Worm (Caenorhabditis elegans): ENCODE results near the gene ZC84.7.

ZC84.7 gene

ce11 chrIII:9144744-9145390 lies 41.0 kb upstream of the ZC84.7 start, which contains the start of the genes ZK512.2 and ZK512.4:
Gene ZK512.2 (minus strand): TSS chrIII:9144794.
Gene ZK512.4 (plus strand): TSS chrIII:9145340.
- TF ChIP-seq F23B12.7 (tag; optimal IDR thresholded peaks at IDR 0.05; ENCODE audit: insufficient read depth): peak; percentile 55
- no peak for TF ChIP-seq unc-62 (GFP tag; optimal IDR thresholded peaks at IDR 0.05)
- peak in 1 of 2 experiments; percentile 0 for TF ChIP-seq let-607 (tag; optimal IDR thresholded peaks at IDR 0.05)

DNA sequence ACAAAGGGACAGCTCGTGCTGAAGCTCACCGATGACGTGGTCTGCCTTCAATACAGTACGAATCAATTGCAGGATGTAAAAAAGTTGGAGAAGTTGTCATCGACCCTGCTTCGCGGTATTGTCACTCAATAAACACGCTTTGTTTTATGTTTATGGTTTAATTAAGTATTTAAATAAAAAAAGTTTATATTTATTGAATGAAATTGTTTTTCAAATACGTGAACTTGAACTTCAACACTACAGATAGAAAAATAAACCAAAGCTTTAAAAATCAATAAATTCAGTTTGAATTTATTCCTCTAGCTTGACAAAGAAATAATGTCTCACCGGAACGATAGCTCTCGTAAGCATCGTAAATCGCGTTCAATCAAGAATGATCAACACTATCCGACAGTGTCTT lies 40.1 kb upstream of the ZC84.7 start, which contains the start of gene ZK512.8:
Gene ZK512.8, plus strand, starts transcription at position 301 of the 400 bp plus-strand sequence.
- no peak for TF ChIP-seq sptf-2 (GFP tag; optimal IDR thresholded peaks at IDR 0.05)
- no peak for TF ChIP-seq die-1 (tag; optimal IDR thresholded peaks at IDR 0.05)
- TF ChIP-seq lag-1 (GFP tag; IDR thresholded peaks at IDR 0.05): no peak
- no peak for TF ChIP-seq let-526 (GFP tag; IDR thresholded peaks at IDR 0.05)
- TF ChIP-seq K11D2.4 (GFP tag; IDR thresholded peaks at IDR 0.05): no peak
- no peak for TF ChIP-seq ceh-58 (GFP tag; IDR thresholded peaks at IDR 0.05)
- TF ChIP-seq bed-1 (GFP tag; IDR thresholded peaks at IDR 0.05): no peak
- TF ChIP-seq sdz-38 (tag; optimal IDR thresholded peaks at IDR 0.05): no peak
- TF ChIP-seq nhr-27 (tag; optimal IDR thresholded peaks at IDR 0.05): no peak
- no peak for TF ChIP-seq nfya-2 (GFP tag; IDR thresholded peaks at IDR 0.05)
- no peak for TF ChIP-seq ceh-27 (GFP tag; optimal IDR thresholded peaks at IDR 0.05)
- no peak for TF ChIP-seq ceh-79 (tag; optimal IDR thresholded peaks at IDR 0.05)

ce11 chrIII:9149132-9149531 lies 36.7 kb upstream of the ZC84.7 start:
- TF ChIP-seq him-1 (tag; optimal IDR thresholded peaks at IDR 0.05): no peak
- no peak for TF ChIP-seq let-526 (GFP tag; IDR thresholded peaks at IDR 0.05)
- TF ChIP-seq efl-1 (GFP tag; optimal IDR thresholded peaks at IDR 0.05): no peak
- TF ChIP-seq ama-1 (optimal IDR thresholded peaks at IDR 0.05): no peak
- no peak for TF ChIP-seq ama-1 (GFP tag; optimal IDR thresholded peaks at IDR 0.05)
- TF ChIP-seq nhr-80 (tag; optimal IDR thresholded peaks at IDR 0.05): no peak
- TF ChIP-seq nfya-2 (GFP tag; IDR thresholded peaks at IDR 0.05): no peak
- no peak for TF ChIP-seq lin-40 (tag; optimal IDR thresholded peaks at IDR 0.05)
- no peak for TF ChIP-seq F39B2.1 (GFP tag; IDR thresholded peaks at IDR 0.05)
- no peak for TF ChIP-seq ztf-18 (tag; optimal IDR thresholded peaks at IDR 0.05)
- TF ChIP-seq dpff-1 (tag; optimal IDR thresholded peaks at IDR 0.05): no peak
- no peak for TF ChIP-seq egl-18 (GFP tag; IDR thresholded peaks at IDR 0.05)
- TF ChIP-seq repo-1 (tag; optimal IDR thresholded peaks at IDR 0.05): no peak
- no peak for TF ChIP-seq dox-1 (GFP tag; IDR thresholded peaks at IDR 0.05)
- TF ChIP-seq ZK185.1 (tag; optimal IDR thresholded peaks at IDR 0.05; ENCODE audit: poor library complexity, severe bottlenecking): no peak
- no peak for TF ChIP-seq akir-1 (GFP tag; optimal IDR thresholded peaks at IDR 0.05)
- no peak for TF ChIP-seq Y79H2A.3 (GFP tag; conservative IDR thresholded peaks at IDR 0.05)
- no peak for TF ChIP-seq hlh-26 (GFP tag; conservative IDR thresholded peaks at IDR 0.05)
- TF ChIP-seq athp-1 (tag; optimal IDR thresholded peaks at IDR 0.05): no peak

- no peak for TF ChIP-seq zim-3 (tag; optimal IDR thresholded peaks at IDR 0.05)
- no peak for TF ChIP-seq ztf-18 (tag; optimal IDR thresholded peaks at IDR 0.05)
- TF ChIP-seq Y53G8AR.9 (GFP tag; conservative IDR thresholded peaks at IDR 0.05): no peak
- TF ChIP-seq mel-28 (tag; optimal IDR thresholded peaks at IDR 0.05; ENCODE audit: borderline replicate concordance): no peak
- TF ChIP-seq lir-1 (GFP tag; conservative IDR thresholded peaks at IDR 0.05): no peak
- no peak for TF ChIP-seq nfya-2 (GFP tag; IDR thresholded peaks at IDR 0.05)
- no peak for TF ChIP-seq snpc-1.3 (tag; optimal IDR thresholded peaks at IDR 0.05; ENCODE audit: insufficient read depth)
- TF ChIP-seq ztf-26 (tag; optimal IDR thresholded peaks at IDR 0.05): no peak
- TF ChIP-seq sea-2 (GFP tag; IDR thresholded peaks at IDR 0.05): no peak
- no peak for TF ChIP-seq C17E4.6 (GFP tag; IDR thresholded peaks at IDR 0.05)
- TF ChIP-seq let-607 (tag; optimal IDR thresholded peaks at IDR 0.05): no peak
- no peak for TF ChIP-seq chd-7 (tag; optimal IDR thresholded peaks at IDR 0.05)
- no peak for TF ChIP-seq repo-1 (tag; optimal IDR thresholded peaks at IDR 0.05)
- no peak for TF ChIP-seq ets-4 (GFP tag; optimal IDR thresholded peaks at IDR 0.05)
- TF ChIP-seq ccch-3 (GFP tag; optimal IDR thresholded peaks at IDR 0.05): no peak
These were observed 34.0 kb upstream of the ZC84.7 start for ce11 chrIII:9151782-9152181.
